Worm (Caenorhabditis elegans): Measurements from ENCODE around the gene uev-2.

Gene uev-2

ce11 chrIII:5591668-5592149 is 8.8 kb downstream of the uev-2 start, which contains the start of the genes ddx-15 and ucr-1 (continued):
- TF ChIP-seq D2030.7 (GFP tag; IDR thresholded peaks at IDR 0.05) (peak; percentile 62), die-1 (tag; optimal IDR thresholded peaks at IDR 0.05) (no peak), mes-4 (tag; optimal IDR thresholded peaks at IDR 0.05) (no peak), dpl-1 (GFP tag; optimal IDR thresholded peaks at IDR 0.05) (peak; percentile 53), tlf-1 (GFP tag; optimal IDR thresholded peaks at IDR 0.05) (no peak), lir-1 (GFP tag; conservative IDR thresholded peaks at IDR 0.05) (no peak), lsl-1 (GFP tag; optimal IDR thresholded peaks at IDR 0.05) (peak; percentile 66), dpff-1 (tag; optimal IDR thresholded peaks at IDR 0.05) (no peak), B0019.2 (GFP tag; conservative IDR thresholded peaks at IDR 0.05) (peak; percentile 52; the same call in 1 of the 2 replicates), attf-3 (GFP tag; conservative IDR thresholded peaks at IDR 0.05) (peak; percentile 51; the same call in 1 of the 2 replicates), cebp-1 (GFP tag; IDR thresholded peaks at IDR 0.05) (no peak), cebp-1 (tag; optimal IDR thresholded peaks at IDR 0.05) (peak; percentile 18), Y67H2A.10 (GFP tag; conservative IDR thresholded peaks at IDR 0.05) (no peak), tbp1 (GFP tag; optimal IDR thresholded peaks at IDR 0.05) (peak; percentile 40), lin-35 (GFP tag; optimal IDR thresholded peaks at IDR 0.05) (peak in 1 of 3 experiments; percentile 36), somi-1 (GFP tag; optimal IDR thresholded peaks at IDR 0.05) (no peak), mel-28 (tag; optimal IDR thresholded peaks at IDR 0.05; ENCODE audit: borderline replicate concordance) (no peak), F33H1.4 (GFP tag; IDR thresholded peaks at IDR 0.05) (peak; percentile 96), snpc-4 (GFP tag; optimal IDR thresholded peaks at IDR 0.05) (no peak), snpc-4 (tag; optimal IDR thresholded peaks at IDR 0.05) (peak in 2 of 4 experiments; percentile 1 to 45)

ce11 chrIII:5594350-5594749 is 11.4 kb downstream of the uev-2 start:
- TF ChIP-seq nfya-1 (tag; optimal IDR thresholded peaks at IDR 0.05; ENCODE audit: borderline replicate concordance, insufficient read depth) (no peak), hlh-26 (GFP tag; conservative IDR thresholded peaks at IDR 0.05) (no peak), F52B5.7 (tag; optimal IDR thresholded peaks at IDR 0.05) (no peak), sea-2 (GFP tag; IDR thresholded peaks at IDR 0.05) (no peak), lin-54 (GFP tag; optimal IDR thresholded peaks at IDR 0.05) (no peak), lir-1 (GFP tag; conservative IDR thresholded peaks at IDR 0.05) (no peak), nhr-27 (tag; optimal IDR thresholded peaks at IDR 0.05) (no peak), snpc-1.3 (tag; optimal IDR thresholded peaks at IDR 0.05; ENCODE audit: insufficient read depth) (no peak), ama-1 (optimal IDR thresholded peaks at IDR 0.05) (peak; percentile 48), ama-1 (GFP tag; optimal IDR thresholded peaks at IDR 0.05) (no peak), madf-3 (GFP tag; IDR thresholded peaks at IDR 0.05) (peak; percentile 52; the same call in 1 of the 2 replicates), hmg-1.2 (GFP tag; IDR thresholded peaks at IDR 0.05) (peak; percentile 33; the same call in 1 of the 2 replicates), mcd-1 (GFP tag; IDR thresholded peaks at IDR 0.05) (no peak), bed-2 (GFP tag; IDR thresholded peaks at IDR 0.05) (no peak), snpc-4 (GFP tag; optimal IDR thresholded peaks at IDR 0.05) (no peak), snpc-4 (tag; optimal IDR thresholded peaks at IDR 0.05) (no peak), lin-40 (tag; optimal IDR thresholded peaks at IDR 0.05) (no peak), egl-18 (GFP tag; IDR thresholded peaks at IDR 0.05) (no peak), K12H6.12 (tag; optimal IDR thresholded peaks at IDR 0.05) (no peak), ztf-22 (GFP tag; optimal IDR thresholded peaks at IDR 0.05) (no peak), Y56A3A.18 (GFP tag; IDR thresholded peaks at IDR 0.05) (0 out of 2 replicates have a peak, but pooled peaks have one; percentile 35), attf-5 (GFP tag; optimal IDR thresholded peaks at IDR 0.05) (no peak), madf-10 (tag; optimal IDR thresholded peaks at IDR 0.05) (no peak), dox-1 (GFP tag; IDR thresholded peaks at IDR 0.05) (0 out of 2 replicates have a peak, but pooled peaks have one; percentile 4), unc-62 (GFP tag; optimal IDR thresholded peaks at IDR 0.05) (no peak), nhr-80 (tag; optimal IDR thresholded peaks at IDR 0.05) (no peak), ZK185.1 (tag; optimal IDR thresholded peaks at IDR 0.05; ENCODE audit: poor library complexity, severe bottlenecking) (no peak), repo-1 (tag; optimal IDR thresholded peaks at IDR 0.05) (no peak), F55B11.4 (tag; optimal IDR thresholded peaks at IDR 0.05; ENCODE audit: borderline replicate concordance, insufficient read depth) (no peak), F22D6.2 (tag; optimal IDR thresholded peaks at IDR 0.05) (no peak), egrh-3 (GFP tag; IDR thresholded peaks at IDR 0.05) (no peak)
